Fruit fly (Drosophila melanogaster) whole organism, wandering third instar larva: ENCODE measurements around the gene CG14321.

ENCODE experiments used
- Abd-B ChIP-seq: fragments of >200 bp; optimal IDR thresholded peaks from 2 replicates; lab custom pipeline; 2017; ENCODE audit warnings: missing biosample characterization, missing genetic modification characterization
- CG32264 ChIP-seq: fragments of 200-800 bp; sonication (Bioruptor generic); optimal IDR thresholded peaks from 2 replicates; lab custom pipeline; 2016; ENCODE audit warnings: missing biosample characterization, missing genetic modification characterization
- CG9705 ChIP-seq: fragments of 200-800 bp; sonication (Bioruptor generic); optimal IDR thresholded peaks from 2 replicates; lab custom pipeline; 2018; ENCODE audit warnings: missing biosample characterization, mild to moderate bottlenecking, missing genetic modification characterization
- CrebA ChIP-seq: fragments of 200-800 bp; sonication (Bioruptor generic); optimal IDR thresholded peaks from 2 replicates; lab custom pipeline; 2016; ENCODE audit warnings: missing biosample characterization, mild to moderate bottlenecking, missing genetic modification characterization, borderline replicate concordance
- Dfd ChIP-seq: fragments of >200 bp; optimal IDR thresholded peaks from 2 replicates; lab custom pipeline; 2017; ENCODE audit warnings: missing biosample characterization, missing genetic modification characterization
- Dif ChIP-seq: fragments of 200-275, 200-300 bp; sonication (Bioruptor generic); optimal IDR thresholded peaks from 2 replicates; lab custom pipeline; 2018; ENCODE audit warnings: missing biosample characterization, missing genetic modification characterization; ENCODE audit not compliant: partially characterized antibody
- GATAd ChIP-seq: sonication (Bioruptor generic); optimal IDR thresholded peaks from 2 replicates; lab custom pipeline; 2016; ENCODE audit warnings: missing biosample characterization, missing genetic modification characterization
- HLH106 ChIP-seq: fragments of 200-800 bp; optimal IDR thresholded peaks from 3 replicates; lab custom pipeline; 2019; ENCODE audit warnings: missing biosample characterization, mild to moderate bottlenecking, missing genetic modification characterization, moderate library complexity
- Hnf4 ChIP-seq: fragments of 200-800 bp; sonication (Bioruptor generic); optimal IDR thresholded peaks from 2 replicates; lab custom pipeline; 2016; ENCODE audit warnings: missing biosample characterization, mild to moderate bottlenecking, missing genetic modification characterization
- Hr78 ChIP-seq: fragments of >200 bp; optimal IDR thresholded peaks from 2 replicates; lab custom pipeline; 2017; ENCODE audit warnings: missing biosample characterization, missing genetic modification characterization
- Hr83 ChIP-seq: fragments of 200-300 bp; sonication (Bioruptor generic); optimal IDR thresholded peaks from 2 replicates; lab custom pipeline; 2016; ENCODE audit warnings: missing biosample characterization, mild to moderate bottlenecking, missing genetic modification characterization, moderate library complexity; ENCODE audit not compliant: poor library complexity, severe bottlenecking
- Jra ChIP-seq: sonication (Bioruptor generic); optimal IDR thresholded peaks from 2 replicates; lab custom pipeline; 2016; ENCODE audit warnings: missing biosample characterization, missing genetic modification characterization
- Mio ChIP-seq: sonication (Bioruptor generic); optimal IDR thresholded peaks from 2 replicates; lab custom pipeline; 2016; ENCODE audit warnings: missing biosample characterization, missing genetic modification characterization
- Myc ChIP-seq: fragments of >200 bp; optimal IDR thresholded peaks from 2 replicates; lab custom pipeline; 2017
- N ChIP-seq: fragments of >200 bp; optimal IDR thresholded peaks from 2 replicates; lab custom pipeline; 2018; ENCODE audit warnings: missing biosample characterization, missing external identifiers, missing genetic modification characterization
- OdsH ChIP-seq: fragments of 200-800 bp; sonication (Bioruptor generic); optimal IDR thresholded peaks from 2 replicates; lab custom pipeline; 2016; ENCODE audit warnings: missing biosample characterization, mild to moderate bottlenecking, missing genetic modification characterization
- Rel ChIP-seq, 2 experiments: fragments of 200-800 bp; sonication (Bioruptor generic) in 1 of 2; optimal IDR thresholded peaks; 2 replicates in 1 of 2; 3 replicates in 1 of 2; lab custom pipeline; 2016 to 2019; ENCODE audit warnings: mild to moderate bottlenecking in 2 of 2, missing biosample characterization in 2 of 2, missing genetic modification characterization in 2 of 2, moderate library complexity in 1 of 2
- Sp1 ChIP-seq: fragments of 200-800 bp; sonication (Bioruptor generic); optimal IDR thresholded peaks from 3 replicates; lab custom pipeline; 2019; ENCODE audit warnings: missing biosample characterization, mild to moderate bottlenecking, missing genetic modification characterization, moderate library complexity
- Vsx2 ChIP-seq: fragments of 200-300, 225-300 bp; sonication (Bioruptor generic); optimal IDR thresholded peaks from 2 replicates; lab custom pipeline; 2018; ENCODE audit warnings: missing biosample characterization, missing genetic modification characterization; ENCODE audit not compliant: partially characterized antibody
- br ChIP-seq: fragments of 200-800 bp; sonication (Bioruptor generic); optimal IDR thresholded peaks from 2 replicates; lab custom pipeline; 2016; ENCODE audit warnings: missing biosample characterization, missing genetic modification characterization
- brk ChIP-seq: fragments of 200-800 bp; sonication (Bioruptor generic); optimal IDR thresholded peaks from 2 replicates; lab custom pipeline; 2016; ENCODE audit warnings: missing biosample characterization, mild to moderate bottlenecking, missing genetic modification characterization
- dl ChIP-seq, 2 experiments: fragments of 175-275, 200-275 bp in 1 of 2; fragments of 200-275 bp in 1 of 2; sonication (Bioruptor generic); optimal IDR thresholded peaks; lab custom pipeline; 2018; ENCODE audit warnings: mild to moderate bottlenecking in 2 of 2, missing biosample characterization in 2 of 2, missing genetic modification characterization in 2 of 2, moderate library complexity in 2 of 2; ENCODE audit not compliant: partially characterized antibody in 2 of 2, insufficient read depth in 1 of 2
- dmrt93B ChIP-seq: fragments of 200-800 bp; sonication (Bioruptor generic); optimal IDR thresholded peaks from 2 replicates; lab custom pipeline; 2018; ENCODE audit warnings: missing biosample characterization, mild to moderate bottlenecking, missing genetic modification characterization
- dsf ChIP-seq: sonication (Bioruptor generic); optimal IDR thresholded peaks from 2 replicates; lab custom pipeline; 2016; ENCODE audit warnings: missing biosample characterization, missing genetic modification characterization, borderline replicate concordance
- ey ChIP-seq: fragments of 200-800 bp; sonication (Bioruptor generic); optimal IDR thresholded peaks from 2 replicates; lab custom pipeline; 2016; ENCODE audit warnings: missing biosample characterization, missing genetic modification characterization
- foxo ChIP-seq, 2 experiments: fragments of 200-800 bp; sonication (Bioruptor generic); optimal IDR thresholded peaks; 2 replicates in 1 of 2; 3 replicates in 1 of 2; lab custom pipeline; 2016 to 2017; ENCODE audit warnings: missing biosample characterization in 2 of 2, missing genetic modification characterization in 2 of 2
- fru ChIP-seq: fragments of 200-800 bp; sonication (Bioruptor generic); optimal IDR thresholded peaks from 3 replicates; lab custom pipeline; 2016; ENCODE audit warnings: missing biosample characterization, mild to moderate bottlenecking, missing genetic modification characterization
- h ChIP-seq: fragments of 200-800 bp; sonication (Bioruptor generic); optimal IDR thresholded peaks from 3 replicates; lab custom pipeline; 2016; ENCODE audit warnings: missing biosample characterization, mild to moderate bottlenecking, missing genetic modification characterization
- jim ChIP-seq: fragments of 175-275, 200-325 bp; sonication (Bioruptor generic); optimal IDR thresholded peaks from 2 replicates; lab custom pipeline; 2016; ENCODE audit warnings: missing biosample characterization, mild to moderate bottlenecking, missing genetic modification characterization
- lola ChIP-seq: fragments of >200 bp; optimal IDR thresholded peaks from 2 replicates; lab custom pipeline; 2017; ENCODE audit warnings: missing biosample characterization, missing genetic modification characterization
- pan ChIP-seq: fragments of >200 bp; optimal IDR thresholded peaks from 2 replicates; lab custom pipeline; 2017
- psq ChIP-seq: fragments of 200-800 bp; sonication (Bioruptor generic); optimal IDR thresholded peaks from 3 replicates; lab custom pipeline; 2017; ENCODE audit warnings: missing biosample characterization, mild to moderate bottlenecking, missing genetic modification characterization, moderate library complexity
- rgr ChIP-seq: fragments of 200-800 bp; sonication (Bioruptor generic); optimal IDR thresholded peaks from 3 replicates; lab custom pipeline; 2016; ENCODE audit warnings: missing biosample characterization, mild to moderate bottlenecking, missing genetic modification characterization
- sage ChIP-seq: fragments of 200-800 bp; sonication (Bioruptor generic); optimal IDR thresholded peaks from 2 replicates; lab custom pipeline; 2016; ENCODE audit warnings: missing biosample characterization, mild to moderate bottlenecking, missing genetic modification characterization
- sv ChIP-seq: fragments of 200-800 bp; sonication (Bioruptor generic); optimal IDR thresholded peaks from 3 replicates; lab custom pipeline; 2016; ENCODE audit warnings: missing biosample characterization, missing genetic modification characterization
- tai ChIP-seq: sonication (Bioruptor generic); optimal IDR thresholded peaks from 2 replicates; lab custom pipeline; 2016; ENCODE audit warnings: missing biosample characterization, missing genetic modification characterization
- usp ChIP-seq: fragments of >200 bp; optimal IDR thresholded peaks from 2 replicates; lab custom pipeline; 2017; ENCODE audit warnings: missing biosample characterization, missing genetic modification characterization
- woc ChIP-seq: sonication (Bioruptor generic); optimal IDR thresholded peaks from 2 replicates; lab custom pipeline; 2016; ENCODE audit warnings: missing biosample characterization, mild to moderate bottlenecking, missing genetic modification characterization

CG14321 gene

DNA sequence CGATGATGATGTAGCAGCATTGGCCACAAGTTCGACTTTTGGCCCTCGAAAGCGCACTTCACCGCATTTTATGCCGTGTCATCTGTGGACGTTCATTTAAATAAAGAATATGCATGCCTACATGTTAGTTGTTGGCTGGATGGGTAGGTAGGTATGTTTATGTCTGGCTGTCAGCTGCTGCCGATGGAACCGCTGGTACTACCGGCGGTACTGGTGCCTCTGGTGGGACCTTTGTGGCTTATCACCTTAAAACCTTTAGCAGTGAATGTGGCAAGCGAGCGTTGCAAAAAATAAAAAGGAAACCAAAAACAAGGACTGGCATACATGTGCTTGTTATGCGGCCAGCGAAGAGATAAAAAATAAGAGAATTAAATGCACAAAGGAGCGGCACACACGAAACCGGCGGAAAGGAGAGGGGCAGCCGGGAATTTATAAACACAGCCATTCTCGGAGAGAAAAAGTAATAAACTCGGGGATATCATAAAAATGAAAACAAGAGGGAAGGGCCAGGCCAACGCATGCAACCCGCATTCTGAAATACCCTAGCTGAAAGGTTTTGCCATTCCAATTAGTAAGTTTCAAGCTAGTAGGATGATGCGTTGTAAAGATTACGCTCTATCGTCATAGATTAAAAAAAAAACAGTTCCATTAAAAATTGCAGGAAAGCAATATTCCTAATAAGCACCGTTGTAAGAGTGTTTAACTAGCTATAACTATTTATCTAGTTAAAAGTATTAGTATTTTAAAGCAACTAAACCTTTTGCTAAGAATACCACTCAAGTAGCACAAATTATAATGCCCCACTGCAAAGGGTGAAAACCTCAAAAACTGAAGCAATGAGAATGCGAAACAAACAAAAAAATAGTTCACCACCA lies 31.2 kb upstream of the CG14321 start:
- TF ChIP-seq Jra (GFP tag; lab: Kevin White, UChicago) (no peak), ey (GFP tag; lab: Kevin White, UChicago) (peak; percentile 69), rgr (GFP tag; lab: Kevin White, UChicago) (peak; percentile 35), dmrt93B (peak; percentile 5), br (peak; percentile 41), CrebA (GFP tag; lab: Kevin White, UChicago) (peak; percentile 21), Sp1 (GFP tag; lab: Kevin White, UChicago) (peak; percentile 35), Rel (GFP tag; optimal IDR thresholded peaks at IDR 0.05; lab: Kevin White, UChicago) (no peak), Rel (tag; optimal IDR thresholded peaks at IDR 0.05; lab: Kevin White, UChicago) (peak; percentile 60), woc (GFP tag; lab: Kevin White, UChicago) (peak; percentile 44), lola (GFP tag; lab: Kevin White, UChicago) (no peak), h (GFP tag; lab: Kevin White, UChicago) (peak; percentile 54), sage (GFP tag; lab: Kevin White, UChicago) (no peak), OdsH (peak; percentile 56), psq (GFP tag; lab: Kevin White, UChicago) (peak; percentile 46), HLH106 (tag; lab: Kevin White, UChicago) (peak; percentile 52), pan (lab: Kevin White, UChicago) (no peak), foxo (GFP tag; optimal IDR thresholded peaks at IDR 0.05; lab: Kevin White, UChicago) (peak in 1 of 2 experiments; percentile 75), fru (GFP tag; lab: Kevin White, UChicago) (peak; percentile 66)

DNA sequence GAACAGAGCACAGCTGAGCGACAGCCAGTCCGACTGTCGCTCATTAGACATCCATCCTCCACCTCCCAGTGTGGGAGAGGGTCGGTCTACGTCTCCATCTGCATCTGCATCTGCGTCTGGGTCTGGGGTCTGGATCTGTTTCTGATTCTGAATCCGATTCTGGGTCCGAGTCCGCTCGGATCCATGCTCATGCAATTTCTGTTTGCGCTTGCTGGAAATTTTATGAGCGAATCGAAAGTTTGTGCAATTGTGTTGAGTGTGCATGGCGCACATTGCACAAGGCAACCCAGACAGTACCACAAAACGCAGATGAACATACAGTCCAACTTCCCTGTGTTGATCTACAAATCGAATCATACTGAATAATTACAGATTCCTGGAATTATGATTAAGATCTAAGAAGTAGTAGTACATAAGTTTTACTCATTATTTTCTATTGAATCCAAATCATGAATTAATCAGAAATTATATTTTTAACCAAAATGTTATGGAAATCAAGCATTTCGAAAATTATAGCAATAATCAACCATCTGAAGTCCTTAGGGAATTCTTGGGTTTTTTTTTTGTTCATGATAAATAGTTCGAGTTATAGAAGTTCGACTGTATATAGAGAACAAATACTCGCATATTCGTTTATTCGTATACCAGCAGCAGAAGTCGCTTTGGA lies 30.2 kb upstream of the CG14321 start:
- TF ChIP-seq usp (GFP tag; lab: Kevin White, UChicago): no peak
- no peak for TF ChIP-seq Dfd (GFP tag; lab: Kevin White, UChicago)
- peak; percentile 43 for TF ChIP-seq brk
- TF ChIP-seq CrebA (GFP tag; lab: Kevin White, UChicago): no peak
- TF ChIP-seq fru (GFP tag; lab: Kevin White, UChicago): peak; percentile 93
- peak; percentile 81 for TF ChIP-seq tai
- peak; percentile 91 for TF ChIP-seq OdsH
- TF ChIP-seq Hnf4 (GFP tag; lab: Kevin White, UChicago): peak; percentile 60
- TF ChIP-seq GATAd (GFP tag; lab: Kevin White, UChicago): no peak
- TF ChIP-seq ey (GFP tag; lab: Kevin White, UChicago): peak; percentile 94
- TF ChIP-seq Mio (GFP tag; lab: Kevin White, UChicago): peak; percentile 7
- TF ChIP-seq Rel (GFP tag; optimal IDR thresholded peaks at IDR 0.05; lab: Kevin White, UChicago): no peak
- TF ChIP-seq Rel (tag; optimal IDR thresholded peaks at IDR 0.05; lab: Kevin White, UChicago): no peak
- TF ChIP-seq lola (GFP tag; lab: Kevin White, UChicago): no peak
- no peak for TF ChIP-seq Hr78 (GFP tag; lab: Kevin White, UChicago)
- no peak for TF ChIP-seq dsf
- peak; percentile 86 for TF ChIP-seq CG32264 (GFP tag; lab: Kevin White, UChicago)
- TF ChIP-seq CG9705 (GFP tag; lab: Kevin White, UChicago): peak; percentile 54
- TF ChIP-seq Jra (GFP tag; lab: Kevin White, UChicago): peak; percentile 58
- peak; percentile 90 for TF ChIP-seq dmrt93B
- TF ChIP-seq h (GFP tag; lab: Kevin White, UChicago): peak; percentile 91
- peak; percentile 73 for TF ChIP-seq psq (GFP tag; lab: Kevin White, UChicago)
- TF ChIP-seq N (GFP tag; lab: Kevin White, UChicago): no peak
- peak; percentile 58 for TF ChIP-seq sage (GFP tag; lab: Kevin White, UChicago)
- no peak for TF ChIP-seq Myc (lab: Kevin White, UChicago)
- peak in 1 of 2 experiments; percentile 91 for TF ChIP-seq foxo (GFP tag; optimal IDR thresholded peaks at IDR 0.05; lab: Kevin White, UChicago)
- no peak for TF ChIP-seq Dif (GFP tag; lab: Kevin White, UChicago)
- TF ChIP-seq Abd-B (GFP tag; lab: Kevin White, UChicago): no peak
- TF ChIP-seq Sp1 (GFP tag; lab: Kevin White, UChicago): peak; percentile 89
- no peak for TF ChIP-seq sv
- TF ChIP-seq woc (GFP tag; lab: Kevin White, UChicago): peak; percentile 76
- TF ChIP-seq HLH106 (tag; lab: Kevin White, UChicago): peak; percentile 82
- peak; percentile 87 for TF ChIP-seq br
- TF ChIP-seq jim: no peak
- TF ChIP-seq Hr83 (GFP tag; lab: Kevin White, UChicago): no peak
- no peak for TF ChIP-seq dl (GFP tag; optimal IDR thresholded peaks at IDR 0.05; lab: Kevin White, UChicago; ENCODE audit: insufficient read depth in 1 of 2, partially characterized antibody in 2 of 2)
- TF ChIP-seq Vsx2: no peak
- no peak for TF ChIP-seq pan (lab: Kevin White, UChicago)
- TF ChIP-seq rgr (GFP tag; lab: Kevin White, UChicago): peak; percentile 90
